Worm (Caenorhabditis elegans) whole organism, young adult: ENCODE data around the gene F37C12.18.
A peak's percentile ranks its signal among the peaks of the same experiment; 100 is the strongest.

Experiments used
- B0035.1 ChIP-seq: sonication (generic microtip); optimal IDR thresholded peaks from 2 replicates; lab custom pipeline; 2016; ENCODE audit warnings: missing genetic modification characterization, mild to moderate bottlenecking, missing compliant biosample characterization, missing genotype, missing genetic modification reagents
- D2030.7 ChIP-seq: fragments of 200-800 bp; sonication (Bioruptor generic); IDR thresholded peaks from 2 replicates; pipeline ENCODE4 v1.3.6; 2022; ENCODE audit warnings: missing genetic modification reagents, missing genetic modification characterization, missing compliant biosample characterization
- F10E7.11 ChIP-seq: sonication (generic microtip); optimal IDR thresholded peaks from 2 replicates; lab custom pipeline; 2017; ENCODE audit warnings: mild to moderate bottlenecking, missing genetic modification characterization, moderate library complexity, missing compliant biosample characterization
- F23B12.7 ChIP-seq: sonication (generic microtip); optimal IDR thresholded peaks from 2 replicates; lab custom pipeline; 2017; ENCODE audit warnings: missing genetic modification characterization, mild to moderate bottlenecking, missing compliant biosample characterization, antibody characterized with exemption, moderate library complexity; ENCODE audit not compliant: insufficient read depth
- F33H1.4 ChIP-seq: fragments of 200-800 bp; sonication (Bioruptor generic); IDR thresholded peaks from 2 replicates; pipeline ENCODE4 v1.3.6; 2022; ENCODE audit warnings: missing genetic modification reagents, missing genetic modification characterization, missing compliant biosample characterization
- ZK185.1 ChIP-seq: sonication (generic microtip); optimal IDR thresholded peaks from 2 replicates; lab custom pipeline; 2016; ENCODE audit warnings: mild to moderate bottlenecking, missing genetic modification characterization, missing compliant biosample characterization; ENCODE audit not compliant: poor library complexity, severe bottlenecking
- aptf-2 ChIP-seq: fragments of 200-800 bp; sonication (Bioruptor generic); conservative IDR thresholded peaks from 2 replicates; pipeline ENCODE4 v1.3.6; 2022; ENCODE audit warnings: missing genetic modification reagents, missing genetic modification characterization, missing compliant biosample characterization
- attf-5 ChIP-seq: fragments of 200-800 bp; sonication (Bioruptor generic); optimal IDR thresholded peaks from 2 replicates; lab custom pipeline; 2018; ENCODE audit warnings: mild to moderate bottlenecking, missing genetic modification characterization, missing compliant biosample characterization
- attf-6 ChIP-seq: fragments of 200-800 bp; sonication (Bioruptor generic); IDR thresholded peaks from 2 replicates; pipeline ENCODE4 v1.3.6; 2022; ENCODE audit warnings: missing genetic modification reagents, missing genetic modification characterization, missing compliant biosample characterization
- bed-2 ChIP-seq: fragments of 200-800 bp; sonication (Bioruptor generic); IDR thresholded peaks from 2 replicates; pipeline ENCODE4 v1.3.6; 2022; ENCODE audit warnings: missing genetic modification reagents, missing genetic modification characterization, missing compliant biosample characterization
- ccch-3 ChIP-seq: fragments of 200-800 bp; sonication (Bioruptor generic); optimal IDR thresholded peaks from 2 replicates; lab custom pipeline; 2018; ENCODE audit warnings: mild to moderate bottlenecking, missing genetic modification characterization, missing compliant biosample characterization
- chd-7 ChIP-seq: sonication (generic microtip); optimal IDR thresholded peaks from 2 replicates; lab custom pipeline; 2016; ENCODE audit warnings: mild to moderate bottlenecking, missing genetic modification characterization, moderate library complexity, missing compliant biosample characterization
- die-1 ChIP-seq: sonication (generic microtip); optimal IDR thresholded peaks from 2 replicates; lab custom pipeline; 2016; ENCODE audit warnings: missing genotype, mild to moderate bottlenecking, missing genetic modification characterization, missing compliant biosample characterization
- dox-1 ChIP-seq: fragments of 200-800 bp; sonication (Bioruptor generic); IDR thresholded peaks from 2 replicates; pipeline ENCODE4 v1.3.6; 2022; ENCODE audit warnings: missing genetic modification reagents, missing genetic modification characterization, missing compliant biosample characterization
- egrh-3 ChIP-seq: fragments of 200-800 bp; sonication (Bioruptor generic); IDR thresholded peaks from 2 replicates; pipeline ENCODE4 v1.3.6; 2022; ENCODE audit warnings: missing genetic modification reagents, missing genetic modification characterization, missing compliant biosample characterization
- him-1 ChIP-seq: sonication (generic microtip); optimal IDR thresholded peaks from 2 replicates; lab custom pipeline; 2016; ENCODE audit warnings: missing genotype, missing genetic modification reagents, missing genetic modification characterization, missing compliant biosample characterization
- hmg-1.2 ChIP-seq: fragments of 200-800 bp; sonication (Bioruptor generic); IDR thresholded peaks from 2 replicates; pipeline ENCODE4 v1.3.6; 2022; ENCODE audit warnings: missing genetic modification reagents, missing genetic modification characterization, missing compliant biosample characterization
- hmg-20 ChIP-seq: fragments of 200-800 bp; sonication (Bioruptor generic); IDR thresholded peaks from 2 replicates; pipeline ENCODE4 v1.3.6; 2022; ENCODE audit warnings: missing genetic modification reagents, missing genetic modification characterization, missing compliant biosample characterization
- hrde-1 ChIP-seq: sonication (generic microtip); optimal IDR thresholded peaks from 2 replicates; lab custom pipeline; 2016; ENCODE audit warnings: missing genetic modification characterization, mild to moderate bottlenecking, missing compliant biosample characterization, moderate library complexity, missing genotype, missing genetic modification reagents, borderline replicate concordance
- hsf-1 ChIP-seq: fragments of 200-800 bp; sonication (Bioruptor generic); IDR thresholded peaks from 2 replicates; pipeline ENCODE4 v1.3.6; 2022; ENCODE audit warnings: missing genetic modification reagents, missing genetic modification characterization, missing compliant biosample characterization
- let-526 ChIP-seq: fragments of 200-800 bp; sonication (Bioruptor generic); IDR thresholded peaks from 2 replicates; pipeline ENCODE4 v1.3.6; 2022; ENCODE audit warnings: missing genetic modification reagents, missing genetic modification characterization, missing compliant biosample characterization
- lin-54 ChIP-seq: fragments of 200-800 bp; sonication (Bioruptor generic); optimal IDR thresholded peaks from 2 replicates; lab custom pipeline; 2018; ENCODE audit warnings: mild to moderate bottlenecking, missing genetic modification characterization, missing compliant biosample characterization
- lir-1 ChIP-seq: fragments of 200-800 bp; sonication (Bioruptor generic); conservative IDR thresholded peaks from 2 replicates; pipeline ENCODE4 v1.3.6; 2022; ENCODE audit warnings: missing genetic modification reagents, missing genetic modification characterization, missing compliant biosample characterization
- lsl-1 ChIP-seq: fragments of 200-800 bp; sonication (Bioruptor generic); optimal IDR thresholded peaks from 2 replicates; lab custom pipeline; 2018; ENCODE audit warnings: mild to moderate bottlenecking, missing genetic modification characterization, moderate library complexity, missing compliant biosample characterization
- lsy-27 ChIP-seq: sonication (generic microtip); optimal IDR thresholded peaks from 2 replicates; lab custom pipeline; 2017; ENCODE audit warnings: missing genetic modification characterization, mild to moderate bottlenecking, missing compliant biosample characterization, antibody characterized with exemption, missing genotype, borderline replicate concordance; ENCODE audit not compliant: insufficient read depth
- madf-8 ChIP-seq: fragments of 200-800 bp; sonication (Bioruptor generic); conservative IDR thresholded peaks from 2 replicates; pipeline ENCODE4 v1.3.6; 2022; ENCODE audit warnings: missing genetic modification reagents, missing genetic modification characterization, missing compliant biosample characterization
- mcd-1 ChIP-seq: fragments of 200-800 bp; sonication (Bioruptor generic); IDR thresholded peaks from 2 replicates; pipeline ENCODE4 v1.3.6; 2022; ENCODE audit warnings: missing genetic modification reagents, missing genetic modification characterization, missing compliant biosample characterization
- mel-28 ChIP-seq: sonication (generic microtip); optimal IDR thresholded peaks from 2 replicates; lab custom pipeline; 2016; ENCODE audit warnings: borderline replicate concordance, mild to moderate bottlenecking, missing genetic modification characterization, missing compliant biosample characterization
- mxl-1 ChIP-seq: sonication (generic microtip); optimal IDR thresholded peaks from 2 replicates; lab custom pipeline; 2016; ENCODE audit warnings: missing genetic modification characterization, missing compliant biosample characterization
- nhr-179 ChIP-seq: sonication (generic microtip); optimal IDR thresholded peaks from 2 replicates; lab custom pipeline; 2016; ENCODE audit warnings: mild to moderate bottlenecking, missing genetic modification characterization, missing compliant biosample characterization
- pbrm-1 ChIP-seq: fragments of 200-800 bp; sonication (Bioruptor generic); IDR thresholded peaks from 2 replicates; pipeline ENCODE4 v1.3.6; 2022; ENCODE audit warnings: missing genetic modification reagents, missing genetic modification characterization, missing compliant biosample characterization
- rcor-1 ChIP-seq: fragments of 200-800 bp; sonication (Bioruptor generic); IDR thresholded peaks from 2 replicates; pipeline ENCODE4 v1.3.6; 2022; ENCODE audit warnings: missing genetic modification reagents, missing genetic modification characterization, missing compliant biosample characterization
- sea-2 ChIP-seq: fragments of 200-800 bp; sonication (Bioruptor generic); IDR thresholded peaks from 2 replicates; pipeline ENCODE4 v1.3.6; 2022; ENCODE audit warnings: missing genetic modification characterization, missing compliant biosample characterization
- snpc-3.4 ChIP-seq: sonication (generic microtip); optimal IDR thresholded peaks from 2 replicates; lab custom pipeline; 2017; ENCODE audit warnings: missing genetic modification characterization, mild to moderate bottlenecking, missing compliant biosample characterization, antibody characterized with exemption, moderate library complexity, missing genotype, missing genetic modification reagents
- snpc-4 ChIP-seq, 5 experiments: fragments of 150-350 bp in 1 of 5; sonication (generic microtip) in 4 of 5; optimal IDR thresholded peaks; 2 replicates each; lab custom pipeline; 2014 to 2018; ENCODE audit warnings: missing genetic modification characterization in 5 of 5, missing biosample characterization in 3 of 5, antibody characterized with exemption in 2 of 5, mild to moderate bottlenecking in 2 of 5, missing compliant biosample characterization in 2 of 5, missing genotype in 2 of 5, moderate library complexity in 2 of 5, missing genetic modification reagents in 1 of 5
- tlf-1 ChIP-seq: fragments of 200-800 bp; sonication (Bioruptor generic); optimal IDR thresholded peaks from 2 replicates; lab custom pipeline; 2018; ENCODE audit warnings: mild to moderate bottlenecking, missing genetic modification characterization, missing compliant biosample characterization
- unc-62 ChIP-seq: fragments of 150-350 bp; optimal IDR thresholded peaks from 2 replicates; lab custom pipeline; 2014; ENCODE audit warnings: missing biosample characterization, missing genetic modification reagents, missing genetic modification characterization
- zfh-2 ChIP-seq: fragments of 200-800 bp; sonication (Bioruptor generic); conservative IDR thresholded peaks from 2 replicates; pipeline ENCODE4 v1.3.6; 2022; ENCODE audit warnings: missing genetic modification reagents, missing genetic modification characterization, missing compliant biosample characterization
- ztf-25 ChIP-seq: fragments of 200-800 bp; sonication (Bioruptor generic); IDR thresholded peaks from 2 replicates; pipeline ENCODE4 v1.3.6; 2022; ENCODE audit warnings: missing genetic modification reagents, missing genetic modification characterization, missing compliant biosample characterization
- ztf-26 ChIP-seq: sonication (generic microtip); optimal IDR thresholded peaks from 2 replicates; lab custom pipeline; 2017; ENCODE audit warnings: missing genetic modification characterization, missing compliant biosample characterization
- ztf-28 ChIP-seq: fragments of 200-800 bp; sonication (Bioruptor generic); IDR thresholded peaks from 2 replicates; pipeline ENCODE4 v1.3.6; 2022; ENCODE audit warnings: missing genetic modification reagents, missing genetic modification characterization, missing compliant biosample characterization

F37C12.18 gene

DNA sequence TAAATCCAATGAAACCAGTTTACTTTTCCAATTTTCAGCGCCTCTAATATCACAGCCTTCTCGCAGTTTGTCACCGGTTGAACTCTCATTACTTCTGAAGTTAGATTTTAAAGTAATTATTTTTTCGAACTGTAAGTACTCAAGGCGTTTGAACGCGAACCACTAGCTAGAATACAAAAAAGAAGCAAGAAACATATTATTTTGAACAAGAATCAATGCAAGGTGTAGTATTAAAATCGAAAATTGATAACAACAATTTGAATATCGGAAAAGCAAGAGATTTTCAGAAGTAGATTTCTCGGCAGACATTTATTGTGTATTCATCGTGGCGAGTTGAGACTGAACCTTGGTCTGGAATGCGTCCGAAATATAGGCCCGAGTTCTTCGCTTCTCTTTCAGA is 2.7 kb upstream of the F37C12.18 start, which contains the start of gene exos-9:
Gene exos-9, minus strand, starts transcription at position 101 of the 400 bp plus-strand sequence.
- TF ChIP-seq ztf-28 (GFP tag; lab: Robert Waterston, UW) (no peak), lin-54 (peak; percentile 2), snpc-4 (GFP tag; optimal IDR thresholded peaks at IDR 0.05; lab: Kevin White, UChicago) (no peak), snpc-4 (tag; optimal IDR thresholded peaks at IDR 0.05; lab: Kevin White, UChicago) (peak in 1 of 4 experiments; percentile 19)

DNA sequence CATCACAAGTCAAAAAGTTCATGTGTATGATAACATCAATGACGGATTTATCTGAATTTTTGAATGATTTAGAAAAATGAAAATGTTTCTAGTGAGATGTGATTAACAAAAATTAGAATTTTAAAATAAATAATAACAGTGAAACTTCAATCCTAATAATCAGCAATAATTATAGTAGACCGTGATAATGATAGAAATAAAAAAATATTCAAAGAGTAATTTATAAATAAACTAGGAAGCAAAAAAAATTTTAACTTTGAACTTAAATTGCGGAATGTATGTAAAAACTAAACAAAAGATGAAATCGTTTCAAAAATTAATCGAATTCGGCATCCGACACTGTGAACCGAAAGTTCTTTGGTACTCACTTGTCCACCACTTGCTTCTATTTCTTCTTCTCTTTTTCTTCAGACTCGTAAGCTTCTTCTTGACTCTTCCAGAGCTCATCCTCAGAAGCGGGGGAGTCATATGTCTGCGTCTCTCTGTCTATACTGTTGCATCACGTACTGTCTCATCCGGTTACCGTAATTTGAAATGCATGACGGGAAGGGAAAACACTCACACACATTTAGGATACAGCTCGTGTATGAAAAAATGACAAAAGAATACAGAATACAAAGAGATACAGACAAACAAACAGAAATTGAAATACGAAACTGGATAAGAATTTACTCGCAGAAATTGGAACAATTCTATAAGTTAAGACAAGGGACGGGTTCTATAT is 2.1 kb downstream of the F37C12.18 start, which contains the start of gene mec-14:
Gene mec-14, minus strand, starts transcription at position 51 of the 724 bp plus-strand sequence.
- no peak for TF ChIP-seq hmg-20 (GFP tag; lab: Robert Waterston, UW)
- peak; percentile 54; the same call in 1 of the 2 replicates for TF ChIP-seq hmg-1.2 (GFP tag; lab: Robert Waterston, UW)
- TF ChIP-seq hrde-1 (tag; lab: Kevin White, UChicago), result no peak
- no peak for TF ChIP-seq mcd-1 (GFP tag; lab: Robert Waterston, UW)
- TF ChIP-seq lsy-27 (tag; lab: Kevin White, UChicago), result no peak
- TF ChIP-seq B0035.1 (tag; lab: Kevin White, UChicago), result no peak
- no peak for TF ChIP-seq bed-2 (GFP tag; lab: Robert Waterston, UW)

DNA sequence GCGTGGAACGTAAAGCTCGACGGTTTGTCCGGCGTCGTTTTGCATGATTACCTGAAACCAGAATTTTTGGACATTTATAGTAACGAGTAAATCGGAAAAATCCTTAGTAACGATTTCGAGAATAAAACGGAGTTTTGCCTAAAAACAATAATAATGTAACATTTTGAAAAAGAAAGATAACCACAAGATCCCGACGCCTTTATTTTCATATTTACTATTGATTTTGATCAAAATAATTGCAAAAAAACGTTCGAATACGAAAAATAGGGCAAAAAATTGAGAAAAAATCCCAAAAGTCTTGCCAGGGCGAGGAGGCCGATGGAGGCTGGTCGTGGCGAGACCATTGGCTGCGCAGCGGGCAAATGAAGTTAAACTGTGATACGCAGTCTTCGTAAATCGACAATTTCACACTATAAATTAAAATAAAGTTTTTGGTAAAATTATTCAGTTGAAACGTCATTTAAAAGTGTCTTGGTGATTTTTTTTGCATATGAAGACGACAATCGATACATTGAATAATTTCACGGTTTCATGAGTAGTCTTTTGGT is 5.6 kb downstream of the F37C12.18 start, which contains the start of gene rps-21:
Gene rps-21, minus strand, starts transcription at position 51 of the 548 bp plus-strand sequence.
- TF ChIP-seq attf-5 (GFP tag; lab: Kevin White, UChicago), result peak; percentile 62
- no peak for TF ChIP-seq ztf-26
- TF ChIP-seq pbrm-1 (GFP tag; lab: Robert Waterston, UW), result peak; percentile 77
- no peak for TF ChIP-seq mel-28 (tag; lab: Kevin White, UChicago)
- TF ChIP-seq zfh-2, result no peak
- no peak for TF ChIP-seq ccch-3 (GFP tag; lab: Kevin White, UChicago)
- no peak for TF ChIP-seq ztf-28 (GFP tag; lab: Robert Waterston, UW)
- no peak for TF ChIP-seq die-1 (tag; lab: Kevin White, UChicago)
- no peak for TF ChIP-seq mxl-1 (tag; lab: Kevin White, UChicago)
- TF ChIP-seq dox-1, result peak; percentile 49; the same call in 1 of the 2 replicates
- TF ChIP-seq nhr-179 (tag; lab: Kevin White, UChicago), result no peak
- TF ChIP-seq snpc-3.4 (tag; lab: Kevin White, UChicago), result peak; percentile 47
- no peak for TF ChIP-seq ZK185.1 (tag; lab: Kevin White, UChicago)
- no peak for TF ChIP-seq F10E7.11 (tag; lab: Kevin White, UChicago)
- peak; percentile 21 for TF ChIP-seq lsl-1 (GFP tag; lab: Kevin White, UChicago)
- no peak for TF ChIP-seq attf-6 (GFP tag; lab: Robert Waterston, UW)
- TF ChIP-seq sea-2, result no peak
- TF ChIP-seq rcor-1 (GFP tag; lab: Robert Waterston, UW), result no peak
- peak; percentile 88 for TF ChIP-seq F23B12.7 (tag; lab: Kevin White, UChicago)
- TF ChIP-seq hrde-1 (tag; lab: Kevin White, UChicago), result no peak
- TF ChIP-seq F33H1.4 (GFP tag; lab: Robert Waterston, UW), result peak; percentile 94
- TF ChIP-seq lir-1 (GFP tag; lab: Robert Waterston, UW), result no peak
- TF ChIP-seq ztf-25 (GFP tag; lab: Robert Waterston, UW), result no peak
- 0 out of 2 replicates have a peak, but pooled peaks have one; percentile 25 for TF ChIP-seq D2030.7 (GFP tag; lab: Robert Waterston, UW)
- no peak for TF ChIP-seq unc-62 (GFP tag; lab: Kevin White, UChicago)
- TF ChIP-seq aptf-2, result no peak
- TF ChIP-seq hsf-1 (GFP tag; lab: Robert Waterston, UW), result no peak
- no peak for TF ChIP-seq tlf-1
- no peak for TF ChIP-seq let-526 (GFP tag; lab: Robert Waterston, UW)
- no peak for TF ChIP-seq egrh-3 (GFP tag; lab: Robert Waterston, UW)
- TF ChIP-seq madf-8, result no peak
- TF ChIP-seq chd-7 (tag; lab: Kevin White, UChicago), result no peak
- TF ChIP-seq him-1 (tag; lab: Kevin White, UChicago), result no peak
- peak; percentile 18 for TF ChIP-seq snpc-4 (GFP tag; optimal IDR thresholded peaks at IDR 0.05; lab: Kevin White, UChicago)
- peak; percentile 23 to 56 (median 42) for TF ChIP-seq snpc-4 (tag; optimal IDR thresholded peaks at IDR 0.05; lab: Kevin White, UChicago)
